Worm (Caenorhabditis elegans): ENCODE measurements around the gene C07E3.3.

C07E3.3 gene

DNA sequence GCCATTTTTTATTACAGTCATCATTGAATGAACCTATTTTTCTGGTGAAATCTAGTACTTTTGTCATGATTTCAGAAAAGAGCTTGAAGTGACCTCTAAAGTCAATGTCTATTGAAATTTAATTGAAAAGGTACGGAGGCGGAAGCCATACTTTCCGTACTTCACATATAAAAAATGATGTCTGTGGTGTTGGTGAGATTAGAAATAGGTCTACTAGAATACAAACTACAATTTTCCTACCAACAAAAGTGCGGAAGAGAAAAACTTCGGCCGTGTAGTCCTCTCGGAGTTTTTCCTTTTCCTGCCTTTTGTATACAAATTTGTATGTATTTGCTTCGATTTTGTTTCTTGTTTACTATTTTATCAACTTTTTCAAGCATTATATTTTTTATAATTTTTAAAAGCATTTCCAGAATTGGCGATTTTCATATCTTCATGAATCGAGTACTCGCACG lies 38.0 kb upstream of the C07E3.3 start, which contains the start of gene T09F3.4 (continued):
- TF ChIP-seq hsf-1 (GFP tag; IDR thresholded peaks at IDR 0.05) (peak; percentile 58; the same call in 1 of the 2 replicates), F39B2.1 (GFP tag; IDR thresholded peaks at IDR 0.05) (no peak), tlf-1 (GFP tag; optimal IDR thresholded peaks at IDR 0.05) (peak; percentile 56), madf-8 (GFP tag; conservative IDR thresholded peaks at IDR 0.05) (peak; percentile 58), nhr-90 (tag; optimal IDR thresholded peaks at IDR 0.05) (no peak), dpl-1 (GFP tag; optimal IDR thresholded peaks at IDR 0.05) (peak; percentile 13), F37B4.10 (GFP tag; IDR thresholded peaks at IDR 0.05) (no peak)

DNA sequence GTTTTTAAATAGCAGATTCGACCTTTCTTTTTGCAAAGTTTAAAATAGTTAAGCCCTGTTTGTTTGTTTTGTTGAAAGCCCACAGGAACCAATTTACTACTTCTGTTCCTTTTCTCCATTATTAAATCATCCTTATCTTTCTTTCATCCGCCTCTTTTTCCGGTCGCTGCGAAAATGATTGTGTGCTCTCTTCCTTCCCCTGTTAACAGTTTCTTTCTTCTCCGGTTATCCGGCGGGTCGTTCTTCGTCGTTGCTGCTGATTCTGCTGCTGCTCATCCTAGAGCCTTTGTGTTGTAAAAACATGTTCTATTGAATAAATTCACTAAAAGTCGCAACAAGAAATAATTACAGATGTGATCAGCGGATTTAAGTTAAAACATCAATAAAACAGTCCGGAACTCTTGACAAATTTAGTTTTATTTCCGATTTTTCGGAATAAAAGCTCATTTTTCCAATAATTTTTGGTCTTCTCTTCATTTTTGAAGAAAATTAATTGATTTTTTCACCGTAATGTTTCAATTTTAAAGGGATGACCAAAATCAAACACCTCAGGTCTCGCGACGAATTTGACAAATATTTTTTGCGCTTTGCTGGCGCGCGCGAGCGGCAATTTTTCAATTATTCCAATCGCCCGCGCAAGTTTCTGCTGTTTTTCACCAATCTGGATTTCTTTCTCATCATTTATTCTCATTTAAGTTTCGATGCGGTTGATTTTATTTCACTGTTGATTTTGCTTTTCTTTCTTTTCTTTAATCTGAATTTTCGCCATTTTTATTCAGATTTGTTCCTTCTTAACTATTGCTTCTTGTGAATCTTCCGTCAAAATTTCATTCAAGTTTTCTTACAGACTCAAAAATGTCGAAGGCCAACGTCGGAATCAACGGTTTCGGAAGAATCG lies 36.2 kb upstream of the C07E3.3 start, which contains the start of gene gpd-1:
Gene gpd-1 (plus strand): TSS at position 848 of the 898 bp plus-strand sequence.
- TF ChIP-seq tbp1 (GFP tag; optimal IDR thresholded peaks at IDR 0.05) (peak; percentile 55), hsf-1 (GFP tag; IDR thresholded peaks at IDR 0.05) (peak; percentile 89), chd-7 (tag; optimal IDR thresholded peaks at IDR 0.05) (peak; percentile 35), nhr-179 (tag; optimal IDR thresholded peaks at IDR 0.05) (no peak), dpl-1 (GFP tag; optimal IDR thresholded peaks at IDR 0.05) (peak; percentile 94), madf-10 (tag; optimal IDR thresholded peaks at IDR 0.05) (peak; percentile 14), C17E4.6 (GFP tag; IDR thresholded peaks at IDR 0.05) (peak; percentile 60; the same call in 1 of the 2 replicates), K11D2.4 (GFP tag; IDR thresholded peaks at IDR 0.05) (no peak), repo-1 (tag; optimal IDR thresholded peaks at IDR 0.05) (peak; percentile 10), atf-7 (tag; optimal IDR thresholded peaks at IDR 0.05) (peak; percentile 29), snpc-1.3 (tag; optimal IDR thresholded peaks at IDR 0.05; ENCODE audit: insufficient read depth) (peak; percentile 82), lin-35 (GFP tag; optimal IDR thresholded peaks at IDR 0.05) (peak in 2 of 3 experiments; percentile 51 to 55), nhr-90 (tag; optimal IDR thresholded peaks at IDR 0.05) (no peak), cebp-1 (GFP tag; IDR thresholded peaks at IDR 0.05) (no peak), cebp-1 (tag; optimal IDR thresholded peaks at IDR 0.05) (peak; percentile 36), athp-1 (tag; optimal IDR thresholded peaks at IDR 0.05) (peak; percentile 34), B0019.2 (GFP tag; conservative IDR thresholded peaks at IDR 0.05) (peak; percentile 93), Y53G8AR.9 (GFP tag; conservative IDR thresholded peaks at IDR 0.05) (peak; percentile 81; the same call in 1 of the 2 replicates), hrde-1 (tag; optimal IDR thresholded peaks at IDR 0.05; ENCODE audit: borderline replicate concordance) (peak; percentile 72), attf-3 (GFP tag; conservative IDR thresholded peaks at IDR 0.05) (0 out of 2 replicates have a peak, but pooled peaks have one; percentile 50), F49E8.2 (tag; optimal IDR thresholded peaks at IDR 0.05; ENCODE audit: insufficient read depth) (peak; percentile 62), F33H1.4 (GFP tag; IDR thresholded peaks at IDR 0.05) (peak; percentile 97), snpc-4 (GFP tag; optimal IDR thresholded peaks at IDR 0.05) (peak; percentile 36), snpc-4 (tag; optimal IDR thresholded peaks at IDR 0.05) (peak in 2 of 4 experiments; percentile 2 to 53), aptf-3 (GFP tag; IDR thresholded peaks at IDR 0.05) (no peak), nhr-27 (tag; optimal IDR thresholded peaks at IDR 0.05) (no peak), D2030.7 (GFP tag; IDR thresholded peaks at IDR 0.05) (peak; percentile 97), snpc-3.4 (tag; optimal IDR thresholded peaks at IDR 0.05) (peak; percentile 93), ztf-18 (tag; optimal IDR thresholded peaks at IDR 0.05) (peak; percentile 5), lsl-1 (GFP tag; optimal IDR thresholded peaks at IDR 0.05) (peak; percentile 85), Y95B8A.8 (GFP tag; IDR thresholded peaks at IDR 0.05) (peak; percentile 90), madf-6 (GFP tag; IDR thresholded peaks at IDR 0.05) (peak; percentile 99), xnd-1 (tag; optimal IDR thresholded peaks at IDR 0.05) (peak; percentile 96), ekl-4 (GFP tag; IDR thresholded peaks at IDR 0.05) (peak; percentile 62; the same call in 1 of the 2 replicates), Y79H2A.3 (GFP tag; conservative IDR thresholded peaks at IDR 0.05) (peak; percentile 86), hmg-1.2 (GFP tag; IDR thresholded peaks at IDR 0.05) (peak; percentile 56; the same call in 1 of the 2 replicates), tlf-1 (GFP tag; optimal IDR thresholded peaks at IDR 0.05) (peak; percentile 89), unc-130 (GFP tag; optimal IDR thresholded peaks at IDR 0.05) (peak; percentile 82), lir-1 (GFP tag; conservative IDR thresholded peaks at IDR 0.05) (peak; percentile 82), unc-62 (GFP tag; optimal IDR thresholded peaks at IDR 0.05) (no peak)

Data from whole organism, young adult.